Fruit fly (Drosophila melanogaster): Measurements from ENCODE around the gene CG7968.

CG7968 gene

dm6 chr2L:13829540-13829939 lies 19.7 kb upstream of the CG7968 start, which contains the start of the genes Arpc1 and Orc5 (continued):
- TF ChIP-seq CG12659 (GFP tag; optimal IDR thresholded peaks at IDR 0.05): peak; percentile 79
- no peak for TF ChIP-seq Camta (GFP tag; optimal IDR thresholded peaks at IDR 0.05)
- no peak for TF ChIP-seq pita (GFP tag; optimal IDR thresholded peaks at IDR 0.05)
- no peak for TF ChIP-seq Adf1 (GFP tag; IDR thresholded peaks at IDR 0.05)
- no peak for TF ChIP-seq oc (tag; optimal IDR thresholded peaks at IDR 0.05)
- TF ChIP-seq CG14710 (tag; optimal IDR thresholded peaks at IDR 0.05): peak; percentile 63
- TF ChIP-seq H2.0 (GFP tag; IDR thresholded peaks at IDR 0.05): no peak
- no peak for TF ChIP-seq CG14441 (GFP tag; IDR thresholded peaks at IDR 0.05)
- no peak for TF ChIP-seq CG8765 (GFP tag; IDR thresholded peaks at IDR 0.05)
- TF ChIP-seq Bdp1 (GFP tag; optimal IDR thresholded peaks at IDR 0.05): no peak
- no peak for TF ChIP-seq esg (GFP tag; conservative IDR thresholded peaks at IDR 0.05)
- peak; percentile 77 for TF ChIP-seq Doc3 (GFP tag; IDR thresholded peaks at IDR 0.05; ENCODE audit: partially characterized antibody)
- no peak for TF ChIP-seq eve (GFP tag; optimal IDR thresholded peaks at IDR 0.05)
- TF ChIP-seq CG6813 (GFP tag; optimal IDR thresholded peaks at IDR 0.05): no peak
- peak; percentile 69 for TF ChIP-seq Lhr (GFP tag; optimal IDR thresholded peaks at IDR 0.05)
- TF ChIP-seq CG6689 (GFP tag; IDR thresholded peaks at IDR 0.05): no peak
- TF ChIP-seq Tbp (GFP tag; optimal IDR thresholded peaks at IDR 0.05): no peak
- TF ChIP-seq CG4820 (GFP tag; optimal IDR thresholded peaks at IDR 0.05): no peak
- TF ChIP-seq Poxn (GFP tag; IDR thresholded peaks at IDR 0.05): no peak
- no peak for TF ChIP-seq CG12104 (GFP tag; optimal IDR thresholded peaks at IDR 0.05)
- no peak for TF ChIP-seq ftz-f1 (GFP tag; optimal IDR thresholded peaks at IDR 0.05)
- TF ChIP-seq CG10267 (tag; optimal IDR thresholded peaks at IDR 0.05): peak; percentile 62
- TF ChIP-seq CG1233 (GFP tag; optimal IDR thresholded peaks at IDR 0.05): no peak
- TF ChIP-seq toy (GFP tag; IDR thresholded peaks at IDR 0.05): no peak
- TF ChIP-seq NK7.1 (GFP tag; optimal IDR thresholded peaks at IDR 0.05): no peak
- peak; percentile 58 for TF ChIP-seq Sin3A (optimal IDR thresholded peaks at IDR 0.05)
- TF ChIP-seq CG17359 (tag; optimal IDR thresholded peaks at IDR 0.05): no peak
- no peak for TF ChIP-seq CG6765 (GFP tag; optimal IDR thresholded peaks at IDR 0.05)
- no peak for TF ChIP-seq abd-A (tag; optimal IDR thresholded peaks at IDR 0.05)
- TF ChIP-seq cas (GFP tag; IDR thresholded peaks at IDR 0.05): no peak
- TF ChIP-seq CG16813 (GFP tag; IDR thresholded peaks at IDR 0.05; ENCODE audit: partially characterized antibody): peak; percentile 88
- no peak for TF ChIP-seq Gsc (GFP tag; IDR thresholded peaks at IDR 0.05)
- TF ChIP-seq lilli (GFP tag; optimal IDR thresholded peaks at IDR 0.05): no peak
- TF ChIP-seq CG10431 (GFP tag; optimal IDR thresholded peaks at IDR 0.05): no peak
- TF ChIP-seq cato (GFP tag; optimal IDR thresholded peaks at IDR 0.05; ENCODE audit: borderline replicate concordance): no peak
- TF ChIP-seq CkIIα-i1 (GFP tag; IDR thresholded peaks at IDR 0.05): no peak
- no peak for TF ChIP-seq nau (GFP tag; optimal IDR thresholded peaks at IDR 0.05)
- no peak for TF ChIP-seq Chrac-16 (GFP tag; optimal IDR thresholded peaks at IDR 0.05)
- TF ChIP-seq Side (GFP tag; optimal IDR thresholded peaks at IDR 0.05): no peak
- no peak for TF ChIP-seq pb (GFP tag; optimal IDR thresholded peaks at IDR 0.05)
- TF ChIP-seq CG8359 (GFP tag; optimal IDR thresholded peaks at IDR 0.05; ENCODE audit: borderline replicate concordance): no peak
- no peak for TF ChIP-seq CG4328 (GFP tag; optimal IDR thresholded peaks at IDR 0.05)
- TF ChIP-seq CG4854 (GFP tag; optimal IDR thresholded peaks at IDR 0.05): no peak
- no peak for TF ChIP-seq CG32772 (GFP tag; IDR thresholded peaks at IDR 0.05)
- TF ChIP-seq CG3995 (GFP tag; optimal IDR thresholded peaks at IDR 0.05): peak; percentile 11
- no peak for TF ChIP-seq HHEX (GFP tag; optimal IDR thresholded peaks at IDR 0.05)
- TF ChIP-seq zen (tag; optimal IDR thresholded peaks at IDR 0.05): peak; percentile 40
- no peak for TF ChIP-seq yki (optimal IDR thresholded peaks at IDR 0.05)
- TF ChIP-seq BEAF-32 (GFP tag; optimal IDR thresholded peaks at IDR 0.05): peak; percentile 96
- TF ChIP-seq CG8478 (optimal IDR thresholded peaks at IDR 0.05): no peak
- no peak for TF ChIP-seq CG12236 (GFP tag; optimal IDR thresholded peaks at IDR 0.05)
- TF ChIP-seq zf30C (GFP tag; optimal IDR thresholded peaks at IDR 0.05): no peak
- no peak for TF ChIP-seq CG1602 (GFP tag; optimal IDR thresholded peaks at IDR 0.05)
